Fruit fly (Drosophila melanogaster) whole organism, embryonic: ENCODE data around the gene CG12589.

Experiments used
- Aef1 ChIP-seq: fragments of 200-800 bp; sonication (Bioruptor generic); IDR thresholded peaks from 3 replicates; pipeline ENCODE4 v1.3.6; 2022; ENCODE audit warnings: missing biosample characterization, missing genetic modification characterization
- Awh ChIP-seq: fragments of 200-800 bp; sonication (Bioruptor generic); IDR thresholded peaks from 2 replicates; pipeline ENCODE4, ENCODE4 v1.3.6; 2022; ENCODE audit warnings: missing biosample characterization, missing genetic modification characterization
- Blimp-1 ChIP-seq: fragments of 200-800 bp; sonication (Bioruptor generic); optimal IDR thresholded peaks from 3 replicates; lab custom pipeline; 2018; ENCODE audit warnings: missing biosample characterization, missing genetic modification characterization, mild to moderate bottlenecking, moderate library complexity, missing genetic modification reagents
- CG11696 ChIP-seq: fragments of 200-800 bp; sonication (Bioruptor generic); IDR thresholded peaks from 2 replicates; pipeline ENCODE4 v1.3.6; 2022; ENCODE audit warnings: missing biosample characterization, missing genetic modification characterization
- CG12299 ChIP-seq: fragments of 200-800 bp; sonication (Bioruptor generic); optimal IDR thresholded peaks from 2 replicates; lab custom pipeline; 2018; ENCODE audit warnings: missing biosample characterization, mild to moderate bottlenecking, missing genetic modification characterization
- CG13424 ChIP-seq: fragments of 200-800 bp; sonication (Bioruptor generic); optimal IDR thresholded peaks from 2 replicates; lab custom pipeline; 2019; ENCODE audit warnings: missing biosample characterization, mild to moderate bottlenecking, missing genetic modification characterization, moderate library complexity
- CG13775 ChIP-seq: fragments of 200-800 bp; sonication (Bioruptor generic); optimal IDR thresholded peaks from 3 replicates; lab custom pipeline; 2017; ENCODE audit warnings: missing biosample characterization, mild to moderate bottlenecking, missing genetic modification characterization
- CG1529 ChIP-seq: fragments of 200-800 bp; sonication (Bioruptor generic); optimal IDR thresholded peaks from 3 replicates; lab custom pipeline; 2018; ENCODE audit warnings: missing biosample characterization, missing genetic modification characterization
- CG2712 ChIP-seq: fragments of 200-800 bp; optimal IDR thresholded peaks from 3 replicates; lab custom pipeline; 2019; ENCODE audit warnings: missing biosample characterization, mild to moderate bottlenecking, missing genetic modification characterization, moderate library complexity
- CG2875 ChIP-seq: fragments of 200-800 bp; sonication (Bioruptor generic); optimal IDR thresholded peaks from 2 replicates; lab custom pipeline; 2017; ENCODE audit warnings: missing biosample characterization, mild to moderate bottlenecking, missing genetic modification characterization, missing genetic modification reagents
- CG31224 ChIP-seq: fragments of 200-800 bp; sonication (Bioruptor generic); IDR thresholded peaks from 2 replicates; pipeline ENCODE4 v1.3.6; 2022; ENCODE audit warnings: missing biosample characterization, missing genetic modification characterization
- CG31365 ChIP-seq: fragments of 200-800 bp; sonication (Bioruptor generic); optimal IDR thresholded peaks from 2 replicates; lab custom pipeline; 2018; ENCODE audit warnings: missing biosample characterization, mild to moderate bottlenecking, missing genetic modification characterization
- CG33213 ChIP-seq: fragments of 200-800 bp; sonication (Bioruptor generic); optimal IDR thresholded peaks from 3 replicates; lab custom pipeline; 2016; ENCODE audit warnings: missing biosample characterization, missing genetic modification characterization
- CG4854 ChIP-seq: fragments of 200-800 bp; sonication (Bioruptor generic); optimal IDR thresholded peaks from 2 replicates; lab custom pipeline; 2016; ENCODE audit warnings: missing biosample characterization, missing genetic modification characterization, inconsistent platforms
- CG6654 ChIP-seq: fragments of 200-800 bp; sonication (Bioruptor generic); optimal IDR thresholded peaks from 2 replicates; lab custom pipeline; 2017; ENCODE audit warnings: missing biosample characterization, mild to moderate bottlenecking, missing genetic modification characterization
- CG6765 ChIP-seq: fragments of 200-800 bp; sonication (Bioruptor generic); optimal IDR thresholded peaks from 3 replicates; lab custom pipeline; 2017; ENCODE audit warnings: missing biosample characterization, mild to moderate bottlenecking, missing genetic modification characterization
- CG7372 ChIP-seq: fragments of 200-800 bp; sonication (Bioruptor generic); IDR thresholded peaks from 2 replicates; pipeline ENCODE4 v1.3.6; 2022; ENCODE audit warnings: missing biosample characterization, missing genetic modification characterization
- CG7745 ChIP-seq: fragments of 200-800 bp; sonication (Bioruptor generic); optimal IDR thresholded peaks from 2 replicates; lab custom pipeline; 2018; ENCODE audit warnings: missing biosample characterization, mild to moderate bottlenecking, missing genetic modification characterization, moderate library complexity
- CoRest ChIP-seq: fragments of 200-800 bp; sonication (Bioruptor generic); optimal IDR thresholded peaks from 3 replicates; lab custom pipeline; 2018; ENCODE audit warnings: missing biosample characterization, mild to moderate bottlenecking, missing genetic modification characterization, moderate library complexity
- Dbx ChIP-seq: fragments of 200-800 bp; sonication (Bioruptor generic); IDR thresholded peaks from 3 replicates; pipeline ENCODE4 v1.3.6; 2022; ENCODE audit warnings: missing biosample characterization, missing genetic modification characterization
- Ets65A ChIP-seq: fragments of 200-800 bp; sonication (Bioruptor generic); peaks from one replicate; lab custom pipeline; 2016; ENCODE audit warnings: missing biosample characterization, missing genetic modification characterization
- Gug ChIP-seq: fragments of 200-800 bp; sonication (Bioruptor generic); IDR thresholded peaks from 4 replicates; pipeline ENCODE4 v1.3.6; 2022; ENCODE audit warnings: missing biosample characterization, missing genetic modification characterization
- Jarid2 ChIP-seq: fragments of 200-800 bp; sonication (Bioruptor generic); optimal IDR thresholded peaks from 3 replicates; lab custom pipeline; 2017; ENCODE audit warnings: mild to moderate bottlenecking, missing biosample characterization, missing genetic modification reagents, missing genetic modification characterization
- MESR4 ChIP-seq: fragments of 200-800 bp; sonication (Bioruptor generic); optimal IDR thresholded peaks from 2 replicates; lab custom pipeline; 2018; ENCODE audit warnings: missing biosample characterization, mild to moderate bottlenecking, missing genetic modification characterization, moderate library complexity
- MTF-1 ChIP-seq: fragments of 200-800 bp; sonication (Bioruptor generic); optimal IDR thresholded peaks from 2 replicates; lab custom pipeline; 2018; ENCODE audit warnings: missing biosample characterization, mild to moderate bottlenecking, missing genetic modification characterization, borderline replicate concordance
- Mad ChIP-seq: fragments of 200-800 bp; sonication (Bioruptor generic); optimal IDR thresholded peaks from 2 replicates; lab custom pipeline; 2016; ENCODE audit warnings: missing biosample characterization, missing genetic modification characterization
- Max ChIP-seq: fragments of 200-800 bp; sonication (Bioruptor generic); optimal IDR thresholded peaks from 2 replicates; lab custom pipeline; 2016; ENCODE audit warnings: missing biosample characterization, mild to moderate bottlenecking, missing genetic modification characterization
- Neu2 ChIP-seq: fragments of 200-800 bp; sonication (Bioruptor generic); optimal IDR thresholded peaks from 3 replicates; lab custom pipeline; 2016; ENCODE audit warnings: missing biosample characterization, missing genetic modification characterization, borderline replicate concordance
- Opbp ChIP-seq: fragments of 200-800 bp; sonication (Bioruptor generic); IDR thresholded peaks from 3 replicates; pipeline ENCODE4 v1.3.6; 2022; ENCODE audit warnings: missing biosample characterization, missing genetic modification characterization; ENCODE audit not compliant: partially characterized antibody
- Ptx1 ChIP-seq: fragments of 200-800 bp; sonication (Bioruptor generic); IDR thresholded peaks from 2 replicates; pipeline ENCODE4 v1.3.6; 2022; ENCODE audit warnings: missing biosample characterization, missing genetic modification characterization
- Sin3A ChIP-seq: fragments of >200 bp; optimal IDR thresholded peaks from 2 replicates; lab custom pipeline; 2018
- Sox102F ChIP-seq: fragments of 200-800 bp; sonication (Bioruptor generic); optimal IDR thresholded peaks from 2 replicates; lab custom pipeline; 2018; ENCODE audit warnings: missing biosample characterization, mild to moderate bottlenecking, missing genetic modification characterization, moderate library complexity
- Sry-β ChIP-seq: fragments of 200-800 bp; sonication (Bioruptor generic); optimal IDR thresholded peaks from 2 replicates; lab custom pipeline; 2018; ENCODE audit warnings: missing biosample characterization, mild to moderate bottlenecking, missing genetic modification characterization, moderate library complexity
- Xrp1 ChIP-seq: fragments of 200-800 bp; sonication (Bioruptor generic); IDR thresholded peaks from 2 replicates; pipeline ENCODE4 v1.3.6; 2022; ENCODE audit warnings: missing biosample characterization, missing genetic modification characterization
- abd-A ChIP-seq: fragments of 200-800 bp; sonication (Bioruptor generic); optimal IDR thresholded peaks from 3 replicates; lab custom pipeline; 2019; ENCODE audit warnings: missing biosample characterization, mild to moderate bottlenecking, missing genetic modification characterization, moderate library complexity
- al ChIP-seq: fragments of 200-800 bp; sonication (Bioruptor generic); IDR thresholded peaks from 2 replicates; pipeline ENCODE4 v1.3.6; 2022; ENCODE audit warnings: missing biosample characterization, missing genetic modification characterization
- crol ChIP-seq: fragments of 200-800 bp; sonication (Bioruptor generic); IDR thresholded peaks from 2 replicates; pipeline ENCODE4 v1.3.6; 2022; ENCODE audit warnings: missing biosample characterization, missing genetic modification characterization
- dimm ChIP-seq: fragments of 200-800 bp; sonication (Bioruptor generic); IDR thresholded peaks from 2 replicates; pipeline ENCODE4 v1.3.6; 2022; ENCODE audit warnings: missing biosample characterization, missing genetic modification characterization
- dysf ChIP-seq: fragments of 200-800 bp; sonication (Bioruptor generic); IDR thresholded peaks from 3 replicates; pipeline ENCODE4 v1.3.6; 2022; ENCODE audit warnings: missing biosample characterization, missing genetic modification characterization
- emc ChIP-seq: fragments of 200-800 bp; sonication (Bioruptor generic); optimal IDR thresholded peaks from 2 replicates; lab custom pipeline; 2016; ENCODE audit warnings: missing biosample characterization, missing genetic modification characterization
- fd64A ChIP-seq: fragments of 200-800 bp; sonication (Bioruptor generic); optimal IDR thresholded peaks from 3 replicates; lab custom pipeline; 2018; ENCODE audit warnings: missing biosample characterization, mild to moderate bottlenecking, missing genetic modification characterization
- gem ChIP-seq: fragments of 200-800 bp; sonication (Bioruptor generic); optimal IDR thresholded peaks from 2 replicates; lab custom pipeline; 2019; ENCODE audit warnings: missing biosample characterization, mild to moderate bottlenecking, missing genetic modification characterization, moderate library complexity
- jigr1 ChIP-seq: fragments of 200-800 bp; sonication (Bioruptor generic); IDR thresholded peaks from 3 replicates; pipeline ENCODE4 v1.3.6; 2022; ENCODE audit warnings: missing biosample characterization, missing genetic modification characterization
- klu ChIP-seq: fragments of 200-800 bp; sonication (Bioruptor generic); IDR thresholded peaks from 2 replicates; pipeline ENCODE4 v1.3.6; 2022; ENCODE audit warnings: missing biosample characterization, missing genetic modification characterization
- pfk ChIP-seq: fragments of 200-800 bp; sonication (Bioruptor generic); optimal IDR thresholded peaks from 2 replicates; lab custom pipeline; 2018; ENCODE audit warnings: missing biosample characterization, mild to moderate bottlenecking, missing genetic modification characterization, moderate library complexity
- pum ChIP-seq: fragments of 200-800 bp; sonication (Bioruptor generic); optimal IDR thresholded peaks from 2 replicates; lab custom pipeline; 2016; ENCODE audit warnings: missing biosample characterization, missing genetic modification characterization
- rib ChIP-seq: fragments of 200-800 bp; sonication (Bioruptor generic); IDR thresholded peaks from 2 replicates; pipeline ENCODE4 v1.3.6; 2022; ENCODE audit warnings: missing biosample characterization, missing genetic modification characterization
- run ChIP-seq: fragments of 200-800 bp; sonication (Bioruptor generic); optimal IDR thresholded peaks from 3 replicates; lab custom pipeline; 2018; ENCODE audit warnings: missing biosample characterization, mild to moderate bottlenecking, missing genetic modification characterization
- sima ChIP-seq: fragments of 200-800 bp; sonication (Bioruptor generic); optimal IDR thresholded peaks from 2 replicates; lab custom pipeline; 2016; ENCODE audit warnings: missing biosample characterization, missing genetic modification characterization
- tna ChIP-seq: fragments of 200-800 bp; sonication (Bioruptor generic); IDR thresholded peaks from 2 replicates; pipeline ENCODE4 v1.3.6; 2022; ENCODE audit warnings: missing biosample characterization, missing genetic modification characterization; ENCODE audit not compliant: partially characterized antibody
- ttk ChIP-seq: fragments of 200-800 bp; sonication (Bioruptor generic); IDR thresholded peaks from 2 replicates; pipeline ENCODE4 v2.1.2; 2022; ENCODE audit warnings: missing biosample characterization, missing genetic modification characterization

The CG12589 gene

dm6 chr3R:5127790-5128243 lies 11.0 kb downstream of the CG12589 start, which contains the start of gene RabGGTa (continued):
- TF ChIP-seq CG31224 (GFP tag; lab: Robert Waterston, UW) (no peak), Aef1 (GFP tag; lab: Robert Waterston, UW) (peak; percentile 67), run (tag; lab: Kevin White, UChicago) (peak; percentile 49), fd64A (GFP tag; lab: Kevin White, UChicago) (no peak), pum (GFP tag; lab: Kevin White, UChicago) (peak; percentile 53), CG11696 (GFP tag; lab: Robert Waterston, UW) (no peak), Gug (no peak), gem (peak; percentile 84), al (GFP tag; lab: Robert Waterston, UW) (peak; percentile 42; the same call in 1 of the 2 replicates), Sin3A (lab: Kevin White, UChicago) (no peak), sima (GFP tag; lab: Kevin White, UChicago) (no peak), Neu2 (GFP tag; lab: Kevin White, UChicago) (no peak), Xrp1 (GFP tag; lab: Robert Waterston, UW) (peak; percentile 79), CG13424 (tag; lab: Kevin White, UChicago) (peak; percentile 59), CG12299 (tag; lab: Kevin White, UChicago) (peak; percentile 55), Dbx (GFP tag; lab: Robert Waterston, UW) (peak; percentile 74; the same call in 2 of the 3 replicates), ttk (GFP tag; lab: Robert Waterston, UW) (peak; percentile 46; the same call in 1 of the 2 replicates), Ets65A (GFP tag; lab: Kevin White, UChicago) (no peak), CG13775 (GFP tag; lab: Kevin White, UChicago) (peak; percentile 62), Sry-β (GFP tag; lab: Kevin White, UChicago) (no peak), CG7372 (peak; percentile 47; the same call in 1 of the 2 replicates), CG2875 (GFP tag; lab: Kevin White, UChicago) (peak; percentile 5), Max (GFP tag; lab: Kevin White, UChicago) (peak; percentile 20), jigr1 (GFP tag; lab: Robert Waterston, UW) (no peak), Opbp (GFP tag; lab: Robert Waterston, UW) (no peak), klu (GFP tag; lab: Robert Waterston, UW) (0 out of 2 replicates have a peak, but pooled peaks have one; percentile 16), tna (GFP tag; lab: Robert Waterston, UW) (no peak), dysf (peak; percentile 78), Blimp-1 (peak; percentile 58), CG1529 (GFP tag; lab: Kevin White, UChicago) (peak; percentile 34), crol (GFP tag; lab: Robert Waterston, UW) (0 out of 2 replicates have a peak, but pooled peaks have one; percentile 34), CG31365 (no peak), dimm (no peak), abd-A (tag; lab: Kevin White, UChicago) (no peak), Ptx1 (GFP tag; lab: Robert Waterston, UW) (peak; percentile 68), pfk (no peak), Awh (GFP tag; lab: Robert Waterston, UW) (no peak), MESR4 (GFP tag; lab: Kevin White, UChicago) (peak; percentile 91), CoRest (peak; percentile 76), Sox102F (GFP tag; lab: Kevin White, UChicago) (peak; percentile 65), rib (GFP tag; lab: Robert Waterston, UW) (no peak), CG6765 (peak; percentile 11), CG2712 (tag; lab: Kevin White, UChicago) (peak; percentile 76), CG6654 (GFP tag; lab: Kevin White, UChicago) (no peak), emc (GFP tag; lab: Kevin White, UChicago) (no peak), Jarid2 (GFP tag; lab: Kevin White, UChicago) (peak; percentile 13), Mad (GFP tag; lab: Kevin White, UChicago) (no peak), CG4854 (GFP tag; lab: Kevin White, UChicago) (peak; percentile 32), MTF-1 (peak; percentile 34), CG7745 (no peak), CG33213 (GFP tag; lab: Kevin White, UChicago) (peak; percentile 2)
